Worm (Caenorhabditis elegans): ENCODE results near the gene F45D3.3.

F45D3.3 gene

DNA sequence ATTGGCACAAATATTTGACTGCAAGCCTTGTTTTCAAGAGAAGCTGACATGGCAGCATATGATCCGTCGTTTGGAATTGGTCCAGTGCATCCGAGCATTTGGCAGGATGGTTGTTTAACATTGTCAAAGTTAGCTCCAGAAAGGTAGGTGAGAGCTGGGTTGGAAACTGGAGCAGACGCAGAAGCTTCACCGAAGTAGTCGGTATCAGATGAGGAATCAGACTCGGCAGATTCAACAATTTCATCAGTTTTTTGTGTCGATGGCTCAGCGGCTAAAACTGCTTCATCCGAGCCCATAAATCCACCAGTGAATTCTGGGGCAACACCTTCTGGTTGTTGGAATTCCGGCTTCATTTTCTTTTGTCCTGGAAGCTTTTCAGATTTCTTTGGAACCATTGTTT lies 581 bp downstream of the F45D3.3 start (continued):
- no peak for TF ChIP-seq madf-10 (tag; optimal IDR thresholded peaks at IDR 0.05)

DNA sequence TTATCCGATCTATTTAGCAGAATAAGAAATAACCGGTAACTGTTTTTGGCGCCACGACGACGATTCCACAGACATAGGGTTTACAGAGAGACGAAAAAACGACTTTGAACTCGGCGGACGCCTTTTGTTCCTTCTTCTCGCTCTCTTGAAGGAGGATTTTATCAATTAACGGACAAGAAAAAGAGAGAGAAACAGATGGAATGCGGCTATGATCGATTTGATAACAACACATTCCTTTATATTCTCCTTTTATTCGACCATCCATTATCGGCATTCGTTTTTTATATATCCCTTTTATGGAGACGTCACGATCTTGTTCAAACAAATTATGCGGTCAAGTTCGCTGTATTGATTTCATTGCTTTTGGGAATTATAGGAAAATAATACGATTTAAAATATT lies 1.4 kb downstream of the F45D3.3 start:
- TF ChIP-seq ztf-26 (tag; optimal IDR thresholded peaks at IDR 0.05): peak; percentile 18
- TF ChIP-seq lin-26 (GFP tag; IDR thresholded peaks at IDR 0.05): no peak
- TF ChIP-seq tbx-9 (tag; optimal IDR thresholded peaks at IDR 0.05; ENCODE audit: borderline replicate concordance): no peak
- no peak for TF ChIP-seq Y53F4B.3 (GFP tag; IDR thresholded peaks at IDR 0.05)
- TF ChIP-seq let-607 (tag; optimal IDR thresholded peaks at IDR 0.05): no peak
- TF ChIP-seq T26A5.8 (tag; optimal IDR thresholded peaks at IDR 0.05): no peak
- peak; percentile 73 for TF ChIP-seq ama-1 (optimal IDR thresholded peaks at IDR 0.05)
- TF ChIP-seq ama-1 (GFP tag; optimal IDR thresholded peaks at IDR 0.05): no peak
- TF ChIP-seq aptf-3 (GFP tag; IDR thresholded peaks at IDR 0.05): no peak
- no peak for TF ChIP-seq attf-6 (GFP tag; IDR thresholded peaks at IDR 0.05)
- TF ChIP-seq aptf-2 (GFP tag; conservative IDR thresholded peaks at IDR 0.05): no peak
- TF ChIP-seq atf-7 (tag; optimal IDR thresholded peaks at IDR 0.05): no peak
- no peak for TF ChIP-seq nhr-179 (tag; optimal IDR thresholded peaks at IDR 0.05)
- no peak for TF ChIP-seq C06A6.2 (GFP tag; conservative IDR thresholded peaks at IDR 0.05)
- TF ChIP-seq F39B2.1 (GFP tag; IDR thresholded peaks at IDR 0.05): no peak
- TF ChIP-seq ceh-27 (GFP tag; optimal IDR thresholded peaks at IDR 0.05): no peak
- no peak for TF ChIP-seq gei-17 (GFP tag; optimal IDR thresholded peaks at IDR 0.05)
- TF ChIP-seq unc-130 (GFP tag; optimal IDR thresholded peaks at IDR 0.05): no peak
- no peak for TF ChIP-seq fkh-3 (tag; optimal IDR thresholded peaks at IDR 0.05)
- TF ChIP-seq hlh-26 (GFP tag; conservative IDR thresholded peaks at IDR 0.05): no peak
- no peak for TF ChIP-seq ccch-3 (GFP tag; optimal IDR thresholded peaks at IDR 0.05)
- TF ChIP-seq tbp1 (GFP tag; optimal IDR thresholded peaks at IDR 0.05): no peak
- TF ChIP-seq ztf-6 (GFP tag; IDR thresholded peaks at IDR 0.05): no peak
- TF ChIP-seq Y79H2A.3 (GFP tag; conservative IDR thresholded peaks at IDR 0.05): no peak
- TF ChIP-seq nfyb-1 (GFP tag; IDR thresholded peaks at IDR 0.05): peak; percentile 59; the same call in 1 of the 2 replicates
- no peak for TF ChIP-seq hsf-1 (GFP tag; IDR thresholded peaks at IDR 0.05)
- TF ChIP-seq rcor-1 (GFP tag; IDR thresholded peaks at IDR 0.05): peak; percentile 10; the same call in 1 of the 2 replicates

DNA sequence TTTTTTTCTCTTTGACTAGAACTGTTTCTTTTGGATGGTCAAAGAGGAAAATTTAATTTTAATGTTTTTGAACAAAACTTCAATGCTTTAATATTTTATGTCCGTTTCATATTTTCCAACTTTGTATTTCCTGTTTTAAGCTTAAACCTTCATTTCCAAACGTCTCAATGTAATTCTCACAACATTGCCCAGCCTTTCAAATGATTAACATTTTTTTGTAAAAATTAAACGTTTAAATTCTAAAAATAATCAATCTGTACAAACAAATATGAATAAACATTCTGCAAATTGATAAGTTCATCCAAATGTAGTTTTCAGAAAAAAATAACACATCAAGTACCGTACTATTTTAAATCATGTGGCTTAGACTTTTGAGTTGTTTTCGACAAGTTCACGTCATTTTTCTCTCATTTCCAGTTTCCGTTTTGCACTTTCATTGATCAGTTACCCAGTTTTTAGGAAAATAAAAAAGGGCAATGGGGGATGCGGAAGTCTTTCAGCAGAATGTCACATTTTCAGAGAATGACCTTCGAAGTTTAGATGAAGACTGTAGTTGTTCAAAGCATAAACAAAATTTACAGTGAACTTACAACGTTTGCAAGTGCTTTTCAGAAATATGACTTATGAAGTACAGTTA lies 7.4 kb downstream of the F45D3.3 start:
- TF ChIP-seq F52B5.7 (tag; optimal IDR thresholded peaks at IDR 0.05) (no peak), Y95B8A.8 (GFP tag; IDR thresholded peaks at IDR 0.05) (no peak), atf-7 (tag; optimal IDR thresholded peaks at IDR 0.05) (no peak), F10E7.11 (tag; optimal IDR thresholded peaks at IDR 0.05) (no peak), pbrm-1 (GFP tag; IDR thresholded peaks at IDR 0.05) (no peak), nhr-179 (tag; optimal IDR thresholded peaks at IDR 0.05) (no peak), aptf-3 (GFP tag; IDR thresholded peaks at IDR 0.05) (no peak), zfh-2 (GFP tag; conservative IDR thresholded peaks at IDR 0.05) (no peak)

DNA sequence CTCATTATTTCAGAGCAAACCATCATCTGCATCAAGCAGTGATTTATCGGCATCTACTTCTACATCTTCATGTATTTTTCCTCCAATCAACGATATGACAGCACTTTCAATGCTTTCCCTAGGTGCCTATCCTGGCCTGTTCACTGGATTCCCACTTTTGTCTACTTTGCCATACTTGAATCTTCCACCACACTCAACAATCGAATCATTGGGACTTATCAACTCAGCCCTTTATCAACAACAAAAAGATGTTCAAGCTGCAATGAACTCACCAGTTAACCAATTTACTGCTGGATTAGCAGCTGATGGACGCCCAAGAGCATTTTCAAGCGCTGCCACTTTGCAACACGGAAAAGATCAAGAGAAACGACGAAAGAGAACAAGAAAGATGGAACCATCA lies 9.0 kb downstream of the F45D3.3 start:
- TF ChIP-seq bed-1 (GFP tag; IDR thresholded peaks at IDR 0.05): no peak
- no peak for TF ChIP-seq K12H6.12 (tag; optimal IDR thresholded peaks at IDR 0.05)
- no peak for TF ChIP-seq rec-8 (tag; optimal IDR thresholded peaks at IDR 0.05)
- no peak for TF ChIP-seq pha-4 (tag; optimal IDR thresholded peaks at IDR 0.05)
- TF ChIP-seq Y67H2A.10 (GFP tag; conservative IDR thresholded peaks at IDR 0.05): no peak
- no peak for TF ChIP-seq hmg-1.2 (GFP tag; IDR thresholded peaks at IDR 0.05)
- TF ChIP-seq snpc-1.1 (tag; optimal IDR thresholded peaks at IDR 0.05; ENCODE audit: insufficient read depth): no peak
- TF ChIP-seq hrde-1 (tag; optimal IDR thresholded peaks at IDR 0.05; ENCODE audit: borderline replicate concordance): no peak
- TF ChIP-seq ekl-4 (GFP tag; IDR thresholded peaks at IDR 0.05): no peak
- no peak for TF ChIP-seq chd-7 (tag; optimal IDR thresholded peaks at IDR 0.05)
- TF ChIP-seq dox-1 (GFP tag; IDR thresholded peaks at IDR 0.05): no peak
- no peak for TF ChIP-seq nfya-2 (GFP tag; IDR thresholded peaks at IDR 0.05)
- no peak for TF ChIP-seq zfh-2 (GFP tag; conservative IDR thresholded peaks at IDR 0.05)
- no peak for TF ChIP-seq ztf-3 (GFP tag; optimal IDR thresholded peaks at IDR 0.05)

Measured in whole organism, young adult.